Worm (Caenorhabditis elegans): ENCODE measurements around the gene T26H5.4.

Gene T26H5.4

ce11 chrV:15479825-15480224 is 31.3 kb upstream of the T26H5.4 start (continued):
- TF ChIP-seq xnd-1 (tag; optimal IDR thresholded peaks at IDR 0.05) (no peak), unc-130 (GFP tag; optimal IDR thresholded peaks at IDR 0.05) (no peak), tbp1 (GFP tag; optimal IDR thresholded peaks at IDR 0.05) (peak; percentile 88), ceh-79 (tag; optimal IDR thresholded peaks at IDR 0.05) (no peak), attf-5 (GFP tag; optimal IDR thresholded peaks at IDR 0.05) (peak; percentile 20), madf-3 (GFP tag; IDR thresholded peaks at IDR 0.05) (no peak), rpc-1 (optimal IDR thresholded peaks at IDR 0.05) (peak; percentile 75), rpc-1 (tag; optimal IDR thresholded peaks at IDR 0.05) (peak; percentile 72), atf-7 (tag; optimal IDR thresholded peaks at IDR 0.05) (no peak), F52B5.7 (tag; optimal IDR thresholded peaks at IDR 0.05) (no peak), ztf-25 (GFP tag; IDR thresholded peaks at IDR 0.05) (no peak), Y53G8AR.9 (GFP tag; conservative IDR thresholded peaks at IDR 0.05) (no peak), F39B2.1 (GFP tag; IDR thresholded peaks at IDR 0.05) (no peak), mel-28 (tag; optimal IDR thresholded peaks at IDR 0.05; ENCODE audit: borderline replicate concordance) (no peak), ceh-27 (GFP tag; optimal IDR thresholded peaks at IDR 0.05) (no peak), let-607 (tag; optimal IDR thresholded peaks at IDR 0.05) (peak in 1 of 2 experiments; percentile 4), ztf-18 (tag; optimal IDR thresholded peaks at IDR 0.05) (peak; percentile 41), sea-2 (GFP tag; IDR thresholded peaks at IDR 0.05) (no peak), F57A8.1 (GFP tag; optimal IDR thresholded peaks at IDR 0.05) (no peak), Y67H2A.10 (GFP tag; conservative IDR thresholded peaks at IDR 0.05) (no peak), Y95B8A.8 (GFP tag; IDR thresholded peaks at IDR 0.05) (no peak), nfya-2 (GFP tag; IDR thresholded peaks at IDR 0.05) (no peak), mcd-1 (GFP tag; IDR thresholded peaks at IDR 0.05) (no peak), F37B4.10 (GFP tag; IDR thresholded peaks at IDR 0.05) (no peak), ets-4 (GFP tag; optimal IDR thresholded peaks at IDR 0.05) (no peak), dox-1 (GFP tag; IDR thresholded peaks at IDR 0.05) (peak; percentile 35; the same call in 1 of the 2 replicates), B0336.3 (GFP tag; IDR thresholded peaks at IDR 0.05) (no peak), sdz-38 (tag; optimal IDR thresholded peaks at IDR 0.05) (no peak), hsf-1 (GFP tag; IDR thresholded peaks at IDR 0.05) (peak; percentile 72), tbx-9 (tag; optimal IDR thresholded peaks at IDR 0.05; ENCODE audit: borderline replicate concordance) (no peak), aptf-3 (GFP tag; IDR thresholded peaks at IDR 0.05) (no peak), attf-6 (GFP tag; IDR thresholded peaks at IDR 0.05) (0 out of 2 replicates have a peak, but pooled peaks have one; percentile 35), ccch-3 (GFP tag; optimal IDR thresholded peaks at IDR 0.05) (no peak), Y53F4B.3 (GFP tag; IDR thresholded peaks at IDR 0.05) (no peak), gei-17 (GFP tag; optimal IDR thresholded peaks at IDR 0.05) (no peak), chd-7 (tag; optimal IDR thresholded peaks at IDR 0.05) (no peak), ceh-100 (GFP tag; IDR thresholded peaks at IDR 0.05) (peak; percentile 47; the same call in 1 of the 2 replicates), snpc-1.3 (tag; optimal IDR thresholded peaks at IDR 0.05; ENCODE audit: insufficient read depth) (peak; percentile 52), lag-1 (GFP tag; IDR thresholded peaks at IDR 0.05) (no peak), lsl-1 (GFP tag; optimal IDR thresholded peaks at IDR 0.05) (peak; percentile 27), repo-1 (tag; optimal IDR thresholded peaks at IDR 0.05) (no peak), hrde-1 (tag; optimal IDR thresholded peaks at IDR 0.05; ENCODE audit: borderline replicate concordance) (no peak), pha-4 (tag; optimal IDR thresholded peaks at IDR 0.05) (no peak), him-1 (tag; optimal IDR thresholded peaks at IDR 0.05) (peak; percentile 67), nhr-27 (tag; optimal IDR thresholded peaks at IDR 0.05) (no peak), ztf-28 (GFP tag; IDR thresholded peaks at IDR 0.05) (no peak), lin-26 (GFP tag; IDR thresholded peaks at IDR 0.05) (no peak), pbrm-1 (GFP tag; IDR thresholded peaks at IDR 0.05) (peak; percentile 51; the same call in 1 of the 2 replicates), T26A5.8 (tag; optimal IDR thresholded peaks at IDR 0.05) (peak; percentile 61), F57C9.4 (tag; optimal IDR thresholded peaks at IDR 0.05) (no peak)
